Worm (Caenorhabditis elegans): ENCODE measurements around the gene T08G3.13.

ce11 chrV:16407663-16408062 lies 40.2 kb upstream of the T08G3.13 start, which contains the start of gene F26D2.3:
- TF ChIP-seq mls-2 (tag; optimal IDR thresholded peaks at IDR 0.05) (no peak), snpc-4 (tag; optimal IDR thresholded peaks at IDR 0.05) (no peak), nhr-12 (tag; optimal IDR thresholded peaks at IDR 0.05) (no peak), lin-32 (GFP tag; optimal IDR thresholded peaks at IDR 0.05) (no peak), nhr-237 (tag; optimal IDR thresholded peaks at IDR 0.05) (no peak), unc-120 (tag; optimal IDR thresholded peaks at IDR 0.05; ENCODE audit: poor library complexity, severe bottlenecking) (no peak), sptf-1 (tag; optimal IDR thresholded peaks at IDR 0.05) (no peak), unc-62 (GFP tag; optimal IDR thresholded peaks at IDR 0.05) (no peak), mab-5 (tag; optimal IDR thresholded peaks at IDR 0.05) (no peak), unc-39 (tag; optimal IDR thresholded peaks at IDR 0.05) (no peak), blmp-1 (tag; optimal IDR thresholded peaks at IDR 0.05) (no peak), mep-1 (tag; optimal IDR thresholded peaks at IDR 0.05) (no peak), nhr-28 (tag; optimal IDR thresholded peaks at IDR 0.05) (no peak), elt-1 (tag; optimal IDR thresholded peaks at IDR 0.05; ENCODE audit: borderline replicate concordance, insufficient read depth) (no peak)

All from whole organism, mixed stage, embryonic.